Fruit fly (Drosophila melanogaster): ENCODE data around the gene CG14435.
A peak's percentile ranks its signal among the peaks of the same experiment; 100 is the strongest.

The CG14435 gene

DNA sequence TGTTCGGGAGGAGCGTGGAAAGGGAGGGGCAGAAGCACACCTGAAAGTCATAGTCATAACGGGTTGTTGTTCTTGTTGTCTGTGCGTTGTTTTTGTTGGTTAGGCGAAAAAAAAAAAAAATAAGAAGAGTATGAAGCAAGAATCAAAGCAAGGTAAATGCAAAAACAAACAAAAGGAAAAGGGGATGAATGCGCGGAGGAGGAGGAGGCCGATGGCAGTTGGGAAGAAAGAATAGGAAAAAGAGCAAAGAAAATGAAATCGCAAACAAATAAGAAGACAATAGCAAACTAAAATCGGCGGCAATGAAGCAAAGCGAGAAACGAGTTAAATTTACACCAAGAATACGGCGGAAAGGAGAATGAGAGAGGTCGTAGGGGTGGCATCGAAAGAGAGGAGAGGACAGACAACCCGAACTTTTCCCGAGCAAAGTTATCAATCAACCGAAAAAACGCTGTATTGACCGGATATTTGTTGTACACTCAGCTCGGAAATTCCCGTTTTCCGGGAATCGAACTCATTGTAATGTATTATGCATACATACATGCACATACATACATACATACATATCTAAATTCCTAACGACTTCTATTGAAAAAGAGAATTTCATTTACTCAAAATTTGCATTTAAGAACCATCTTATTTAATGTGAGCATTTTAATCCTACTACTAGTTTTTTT, 16.8 kb upstream of the CG14435 start (continued):
- peak; percentile 1 for TF ChIP-seq CG10209 (GFP tag; optimal IDR thresholded peaks at IDR 0.05)
- TF ChIP-seq CG12391 (tag; optimal IDR thresholded peaks at IDR 0.05): no peak
- no peak for TF ChIP-seq pfk (GFP tag; optimal IDR thresholded peaks at IDR 0.05)
- no peak for TF ChIP-seq cato (GFP tag; optimal IDR thresholded peaks at IDR 0.05; ENCODE audit: borderline replicate concordance)
- no peak for TF ChIP-seq Jarid2 (GFP tag; optimal IDR thresholded peaks at IDR 0.05)
- TF ChIP-seq Oaz (GFP tag; IDR thresholded peaks at IDR 0.05): no peak
- no peak for TF ChIP-seq CG15011 (GFP tag; optimal IDR thresholded peaks at IDR 0.05)
- no peak for TF ChIP-seq lilli (GFP tag; optimal IDR thresholded peaks at IDR 0.05)
- TF ChIP-seq wek (GFP tag; optimal IDR thresholded peaks at IDR 0.05): no peak
- no peak for TF ChIP-seq CG6765 (GFP tag; optimal IDR thresholded peaks at IDR 0.05)
- peak; percentile 31 for TF ChIP-seq D19A (tag; optimal IDR thresholded peaks at IDR 0.05)
- no peak for TF ChIP-seq toy (GFP tag; IDR thresholded peaks at IDR 0.05)
- no peak for TF ChIP-seq CG2116 (GFP tag; optimal IDR thresholded peaks at IDR 0.05)
- TF ChIP-seq rib (GFP tag; IDR thresholded peaks at IDR 0.05): 0 out of 2 replicates have a peak, but pooled peaks have one; percentile 10
- TF ChIP-seq CG2120 (GFP tag; optimal IDR thresholded peaks at IDR 0.05): no peak
- no peak for TF ChIP-seq CG14050 (GFP tag; IDR thresholded peaks at IDR 0.05)
- TF ChIP-seq Usf (GFP tag; optimal IDR thresholded peaks at IDR 0.05): no peak
- no peak for TF ChIP-seq CG16813 (GFP tag; IDR thresholded peaks at IDR 0.05; ENCODE audit: partially characterized antibody)
- no peak for TF ChIP-seq trem (tag; optimal IDR thresholded peaks at IDR 0.05)
- TF ChIP-seq CG7556 (GFP tag; optimal IDR thresholded peaks at IDR 0.05): no peak
- TF ChIP-seq sug (tag; optimal IDR thresholded peaks at IDR 0.05): no peak
- no peak for TF ChIP-seq jing (GFP tag; optimal IDR thresholded peaks at IDR 0.05)
- no peak for TF ChIP-seq yki (optimal IDR thresholded peaks at IDR 0.05)
- TF ChIP-seq Med (GFP tag): no peak
- no peak for TF ChIP-seq fd3F (GFP tag; optimal IDR thresholded peaks at IDR 0.05)
- TF ChIP-seq cad (GFP tag; optimal IDR thresholded peaks at IDR 0.05): no peak
- no peak for TF ChIP-seq CG7786 (GFP tag; optimal IDR thresholded peaks at IDR 0.05)
- no peak for TF ChIP-seq CG1647 (GFP tag; optimal IDR thresholded peaks at IDR 0.05)
- no peak for TF ChIP-seq CG9932 (GFP tag; IDR thresholded peaks at IDR 0.05)
- no peak for TF ChIP-seq bowl (GFP tag; IDR thresholded peaks at IDR 0.05)
- no peak for TF ChIP-seq exex (tag; optimal IDR thresholded peaks at IDR 0.05)
- TF ChIP-seq CG9437 (GFP tag; optimal IDR thresholded peaks at IDR 0.05): no peak
- TF ChIP-seq CG31224 (GFP tag; IDR thresholded peaks at IDR 0.05): no peak; the same call in 1 of the 2 replicates
- TF ChIP-seq chinmo (GFP tag; IDR thresholded peaks at IDR 0.05; ENCODE audit: partially characterized antibody): no peak
- TF ChIP-seq CG8089 (GFP tag; optimal IDR thresholded peaks at IDR 0.05): no peak
- TF ChIP-seq bcd (GFP tag; optimal IDR thresholded peaks at IDR 0.05): peak; percentile 16
- TF ChIP-seq CG12299 (tag; optimal IDR thresholded peaks at IDR 0.05): no peak
- no peak for TF ChIP-seq prd (optimal IDR thresholded peaks at IDR 0.05)
- TF ChIP-seq prd (GFP tag; IDR thresholded peaks at IDR 0.05): peak; percentile 22; the same call in 1 of the 3 replicates
- peak; percentile 26; the same call in 1 of the 2 replicates for TF ChIP-seq CG6689 (GFP tag; IDR thresholded peaks at IDR 0.05)
- TF ChIP-seq CrebB (tag; optimal IDR thresholded peaks at IDR 0.05): no peak
- no peak for TF ChIP-seq dimm (GFP tag; IDR thresholded peaks at IDR 0.05)
- peak; percentile 18 for TF ChIP-seq CG14710 (tag; optimal IDR thresholded peaks at IDR 0.05)
- TF ChIP-seq pb (GFP tag; optimal IDR thresholded peaks at IDR 0.05): no peak
- TF ChIP-seq dpn (GFP tag; optimal IDR thresholded peaks at IDR 0.05): no peak
- no peak for TF ChIP-seq kni (GFP tag; optimal IDR thresholded peaks at IDR 0.05)
- peak; percentile 46 for TF ChIP-seq CG3281 (GFP tag; optimal IDR thresholded peaks at IDR 0.05)
- no peak for TF ChIP-seq CG12942 (GFP tag; optimal IDR thresholded peaks at IDR 0.05)
- peak; percentile 45 for TF ChIP-seq Sox102F (GFP tag; optimal IDR thresholded peaks at IDR 0.05)
- peak; percentile 43 for TF ChIP-seq lab (GFP tag; optimal IDR thresholded peaks at IDR 0.05)
- TF ChIP-seq ewg (GFP tag; optimal IDR thresholded peaks at IDR 0.05): no peak

Data from whole organism, embryonic.